Worm (Caenorhabditis elegans) whole organism, L3 larva: Measurements from ENCODE around the gene str-139.

Source experiments
- R02D3.7 ChIP-seq: fragments of 150-350 bp; optimal IDR thresholded peaks from 2 replicates; lab custom pipeline; 2014; ENCODE audit warnings: missing biosample characterization, missing genetic modification characterization
- ZK546.5 ChIP-seq: sonication (generic microtip); optimal IDR thresholded peaks from 2 replicates; lab custom pipeline; 2017; ENCODE audit warnings: missing biosample characterization, missing genetic modification characterization
- ama-1 ChIP-seq: fragments of 150-350 bp; optimal IDR thresholded peaks from 2 replicates; lab custom pipeline; 2018
- ceh-16 ChIP-seq: sonication (generic microtip); optimal IDR thresholded peaks from 2 replicates; lab custom pipeline; 2017; ENCODE audit warnings: missing biosample characterization, missing genetic modification characterization
- ceh-28 ChIP-seq: fragments of 150-350 bp; optimal IDR thresholded peaks from 2 replicates; lab custom pipeline; 2014; ENCODE audit warnings: missing biosample characterization, missing genetic modification reagents, missing genetic modification characterization
- ceh-9 ChIP-seq: sonication (generic microtip); optimal IDR thresholded peaks from 2 replicates; lab custom pipeline; 2018; ENCODE audit warnings: missing biosample characterization, missing genetic modification characterization
- daf-12 ChIP-seq: fragments of 150-350 bp; optimal IDR thresholded peaks from 2 replicates; lab custom pipeline; 2014; ENCODE audit warnings: missing biosample characterization, missing genetic modification reagents, missing genetic modification characterization
- egl-27 ChIP-seq: sonication (generic microtip); optimal IDR thresholded peaks from 4 replicates; lab custom pipeline; 2017; ENCODE audit warnings: missing biosample characterization, missing genetic modification reagents, missing genetic modification characterization
- elt-1 ChIP-seq: fragments of 150-350 bp; optimal IDR thresholded peaks from 2 replicates; lab custom pipeline; 2014; ENCODE audit warnings: missing biosample characterization, missing genetic modification characterization
- elt-2 ChIP-seq: sonication (generic microtip); optimal IDR thresholded peaks from 2 replicates; lab custom pipeline; 2016; ENCODE audit warnings: missing genetic modification reagents, mild to moderate bottlenecking, missing genetic modification characterization, missing compliant biosample characterization
- elt-3 ChIP-seq, 3 experiments: fragments of 150-350 bp in 1 of 3; sonication (generic microtip) in 2 of 3; optimal IDR thresholded peaks; 2 replicates in 2 of 3; 4 replicates in 1 of 3; lab custom pipeline; 2014 to 2017; ENCODE audit warnings: missing biosample characterization in 3 of 3, missing genetic modification characterization in 3 of 3
- fkh-10 ChIP-seq: sonication (generic microtip); optimal IDR thresholded peaks from 2 replicates; lab custom pipeline; 2017; ENCODE audit warnings: missing biosample characterization, missing genetic modification reagents, missing genetic modification characterization
- fkh-2 ChIP-seq: fragments of 150-350 bp; optimal IDR thresholded peaks from 2 replicates; lab custom pipeline; 2014; ENCODE audit warnings: missing biosample characterization, missing genetic modification reagents, missing genetic modification characterization
- fos-1 ChIP-seq: fragments of 150-350 bp; optimal IDR thresholded peaks from 2 replicates; lab custom pipeline; 2014; ENCODE audit warnings: missing biosample characterization, missing genetic modification characterization
- hmg-11 ChIP-seq: sonication (generic microtip); optimal IDR thresholded peaks from 2 replicates; lab custom pipeline; 2016; ENCODE audit warnings: missing genetic modification characterization, missing compliant biosample characterization
- lin-39 ChIP-seq: fragments of 150-350 bp; optimal IDR thresholded peaks from 2 replicates; lab custom pipeline; 2018; ENCODE audit warnings: missing biosample characterization, missing genetic modification reagents, missing genetic modification characterization
- lsy-12 ChIP-seq: sonication (generic microtip); optimal IDR thresholded peaks from 2 replicates; lab custom pipeline; 2016; ENCODE audit warnings: mild to moderate bottlenecking, missing genetic modification characterization, missing compliant biosample characterization
- mdl-1 ChIP-seq: fragments of 150-350 bp; optimal IDR thresholded peaks from 2 replicates; lab custom pipeline; 2014; ENCODE audit warnings: missing biosample characterization, missing genetic modification characterization
- nfya-1 ChIP-seq: sonication (generic microtip); optimal IDR thresholded peaks from 2 replicates; lab custom pipeline; 2017; ENCODE audit warnings: missing genetic modification characterization, mild to moderate bottlenecking, missing compliant biosample characterization, antibody characterized with exemption, moderate library complexity; ENCODE audit not compliant: insufficient read depth
- nhr-11 ChIP-seq: fragments of 150-350 bp; optimal IDR thresholded peaks from 2 replicates; lab custom pipeline; 2014; ENCODE audit warnings: missing biosample characterization, missing genetic modification characterization
- nhr-12 ChIP-seq: fragments of 150-350 bp; optimal IDR thresholded peaks from 2 replicates; lab custom pipeline; 2014; ENCODE audit warnings: missing biosample characterization, missing genetic modification characterization
- nhr-23 ChIP-seq: fragments of 150-350 bp; optimal IDR thresholded peaks from 2 replicates; lab custom pipeline; 2014; ENCODE audit warnings: missing biosample characterization, missing genetic modification reagents, missing genetic modification characterization
- nhr-25 ChIP-seq: sonication (generic microtip); optimal IDR thresholded peaks from 2 replicates; lab custom pipeline; 2017; ENCODE audit warnings: missing biosample characterization, missing genetic modification characterization
- nhr-28 ChIP-seq: fragments of 150-350 bp; optimal IDR thresholded peaks from 2 replicates; lab custom pipeline; 2014; ENCODE audit warnings: missing biosample characterization, missing genetic modification characterization
- nhr-43 ChIP-seq: sonication (generic microtip); optimal IDR thresholded peaks from 2 replicates; lab custom pipeline; 2016; ENCODE audit warnings: mild to moderate bottlenecking, missing genetic modification characterization, missing compliant biosample characterization; ENCODE audit not compliant: poor library complexity, severe bottlenecking
- nhr-67 ChIP-seq: fragments of 150-350 bp; optimal IDR thresholded peaks from 2 replicates; lab custom pipeline; 2014; ENCODE audit warnings: missing biosample characterization, missing genetic modification characterization
- nhr-76 ChIP-seq: fragments of 150-350 bp; sonication (generic microtip); optimal IDR thresholded peaks from 5 replicates; lab custom pipeline; 2014; ENCODE audit warnings: missing biosample characterization, missing genetic modification characterization
- nhr-77 ChIP-seq: fragments of 150-350 bp; optimal IDR thresholded peaks from 2 replicates; lab custom pipeline; 2014; ENCODE audit warnings: missing biosample characterization, missing genetic modification characterization
- pha-4 ChIP-seq: fragments of 150-350 bp; optimal IDR thresholded peaks from 2 replicates; lab custom pipeline; 2014; ENCODE audit warnings: missing biosample characterization, missing genetic modification reagents, missing genetic modification characterization
- pqm-1 ChIP-seq: fragments of 150-350 bp; optimal IDR thresholded peaks from 2 replicates; lab custom pipeline; 2017; ENCODE audit warnings: missing biosample characterization, missing genetic modification characterization, inconsistent platforms
- sea-2 ChIP-seq: fragments of 150-350 bp; sonication (generic microtip); optimal IDR thresholded peaks from 4 replicates; lab custom pipeline; 2014; ENCODE audit warnings: missing biosample characterization, missing genetic modification reagents, missing genetic modification characterization
- skn-1 ChIP-seq: fragments of 150-350 bp; optimal IDR thresholded peaks from 2 replicates; lab custom pipeline; 2014; ENCODE audit warnings: missing biosample characterization, missing genetic modification characterization
- snpc-4 ChIP-seq: fragments of 150-350 bp; optimal IDR thresholded peaks from 2 replicates; lab custom pipeline; 2014; ENCODE audit warnings: missing biosample characterization, missing genetic modification characterization
- tbx-2 ChIP-seq: sonication (generic microtip); optimal IDR thresholded peaks from 2 replicates; lab custom pipeline; 2016; ENCODE audit warnings: mild to moderate bottlenecking, missing genetic modification characterization, missing compliant biosample characterization
- unc-39 ChIP-seq: sonication (generic microtip); optimal IDR thresholded peaks from 4 replicates; lab custom pipeline; 2017; ENCODE audit warnings: missing biosample characterization, missing genetic modification characterization
- unc-62 ChIP-seq: fragments of 150-350 bp; sonication (generic microtip); optimal IDR thresholded peaks from 4 replicates; lab custom pipeline; 2014; ENCODE audit warnings: missing biosample characterization, missing genetic modification reagents, missing genetic modification characterization
- zag-1 ChIP-seq: fragments of 150-350 bp; optimal IDR thresholded peaks from 2 replicates; lab custom pipeline; 2014; ENCODE audit warnings: missing biosample characterization, missing genetic modification characterization
- ztf-11 ChIP-seq: fragments of 150-350 bp; optimal IDR thresholded peaks from 2 replicates; lab custom pipeline; 2014; ENCODE audit warnings: missing biosample characterization, missing genetic modification characterization
- ztf-4 ChIP-seq: fragments of 150-350 bp; optimal IDR thresholded peaks from 2 replicates; lab custom pipeline; 2014; ENCODE audit warnings: missing biosample characterization, missing genetic modification characterization

Gene str-139

DNA sequence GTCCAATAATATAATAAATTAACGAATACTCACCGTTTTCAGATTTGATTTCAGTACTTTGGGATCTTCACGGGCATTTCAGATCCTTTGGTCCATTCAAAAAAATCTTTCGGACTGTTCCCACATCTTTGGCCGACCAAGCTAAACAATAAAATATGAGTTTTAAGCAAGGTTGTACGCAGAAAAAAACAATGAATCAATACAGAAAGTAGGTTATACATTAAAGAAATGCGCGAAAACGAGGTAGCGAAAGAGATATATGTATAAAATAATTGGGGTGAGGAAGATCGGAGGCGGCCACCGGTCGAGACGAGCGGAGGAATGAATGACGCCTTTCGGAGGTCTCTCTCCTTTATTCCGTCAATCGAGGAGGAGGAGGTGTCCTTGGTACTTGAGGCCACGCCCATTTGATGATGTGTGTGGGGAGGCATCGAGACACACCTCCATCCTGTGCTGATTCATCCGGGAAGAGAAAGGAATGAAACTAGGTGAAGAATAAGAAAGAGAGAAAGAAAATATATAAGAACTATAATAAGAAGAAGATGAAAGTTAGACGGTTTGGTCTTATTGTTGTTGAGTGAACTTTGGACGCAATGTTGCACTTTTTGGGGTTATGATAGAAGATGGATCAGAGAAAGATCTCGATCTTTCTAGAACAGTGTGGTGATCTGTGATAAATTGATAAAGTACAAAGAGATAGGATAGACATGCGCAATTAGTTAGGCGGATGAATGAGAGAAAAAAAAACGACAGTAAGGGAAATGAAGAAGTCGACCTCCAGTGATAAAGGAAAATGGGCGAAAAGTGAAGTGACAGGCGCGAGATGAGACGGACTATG, 21.5 kb downstream of the str-139 start:
- TF ChIP-seq nhr-12 (tag; lab: Kevin White, UChicago) = no peak
- TF ChIP-seq fos-1 (tag; lab: Kevin White, UChicago) = peak; percentile 63
- TF ChIP-seq nhr-23 (tag; lab: Kevin White, UChicago) = peak; percentile 95
- TF ChIP-seq ztf-11 (tag; lab: Kevin White, UChicago) = no peak
- TF ChIP-seq egl-27 = no peak
- TF ChIP-seq skn-1 (tag; lab: Kevin White, UChicago) = no peak
- TF ChIP-seq ama-1 (lab: Kevin White, UChicago) = peak; percentile 84
- no peak for TF ChIP-seq ceh-28 (tag; lab: Kevin White, UChicago)
- TF ChIP-seq nfya-1 = no peak
- no peak for TF ChIP-seq elt-1 (tag; lab: Kevin White, UChicago)
- peak; percentile 64 for TF ChIP-seq nhr-25 (tag; lab: Kevin White, UChicago)
- peak in 1 of 3 experiments; percentile 13 for TF ChIP-seq elt-3 (tag; optimal IDR thresholded peaks at IDR 0.05; lab: Kevin White, UChicago)
- peak; percentile 94 for TF ChIP-seq nhr-43 (tag; lab: Kevin White, UChicago)
- TF ChIP-seq tbx-2 (tag; lab: Kevin White, UChicago) = peak; percentile 4
- TF ChIP-seq pqm-1 (tag; lab: Kevin White, UChicago) = no peak
- TF ChIP-seq lsy-12 (tag; lab: Kevin White, UChicago) = peak; percentile 25
- TF ChIP-seq, all 47 proteins: peak for 8

DNA sequence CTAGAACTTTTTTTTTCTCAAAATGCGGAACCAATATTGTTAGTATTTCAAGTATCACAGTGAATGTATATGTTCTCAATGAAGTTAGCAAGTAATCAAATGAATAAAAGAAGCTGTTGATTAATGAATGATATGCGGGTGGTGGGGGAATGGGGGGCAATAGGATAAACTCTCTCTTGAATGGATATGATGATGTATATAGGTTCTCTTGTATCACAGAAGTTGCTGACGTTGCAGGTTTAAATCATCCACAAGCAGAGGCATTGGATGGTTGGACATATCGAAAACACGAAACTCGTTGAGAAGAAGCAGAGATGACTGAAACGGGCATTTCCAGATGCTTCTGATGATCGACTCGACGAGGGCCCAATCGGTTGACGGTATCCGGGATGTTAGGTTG, 22.4 kb downstream of the str-139 start:
- TF ChIP-seq fkh-10 (GFP tag; lab: Kevin White, UChicago) = no peak
- no peak for TF ChIP-seq unc-62 (GFP tag; lab: Kevin White, UChicago)
- TF ChIP-seq ama-1 (lab: Kevin White, UChicago) = peak; percentile 86
- TF ChIP-seq snpc-4 (tag; lab: Kevin White, UChicago) = no peak
- TF ChIP-seq zag-1 (tag; lab: Kevin White, UChicago) = no peak
- TF ChIP-seq nhr-25 (tag; lab: Kevin White, UChicago) = peak; percentile 40
- TF ChIP-seq mdl-1 (tag; lab: Kevin White, UChicago) = no peak
- TF ChIP-seq ceh-9 (tag; lab: Kevin White, UChicago) = no peak
- no peak for TF ChIP-seq elt-2
- no peak for TF ChIP-seq hmg-11 (tag; lab: Kevin White, UChicago)

DNA sequence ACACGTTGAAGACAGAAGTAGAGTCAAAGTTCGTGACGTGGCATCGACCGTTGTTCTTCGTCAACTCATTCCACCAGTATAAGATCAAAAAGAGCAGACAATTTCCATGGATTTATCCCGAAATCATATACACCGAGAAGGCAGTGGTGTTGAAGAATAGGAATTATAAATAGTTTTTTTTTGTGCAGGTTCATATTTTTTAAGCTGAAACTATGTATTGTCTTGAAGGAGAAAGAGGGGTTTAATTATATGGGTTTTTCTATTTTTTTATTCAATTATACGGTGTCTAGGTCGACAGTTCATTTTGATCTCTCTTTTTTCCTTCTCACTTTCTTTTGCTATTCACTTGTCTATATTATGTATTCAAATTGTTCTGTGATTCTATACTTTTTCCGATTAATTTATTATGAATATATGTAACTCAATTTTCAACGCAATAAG, 22.9 kb downstream of the str-139 start:
- TF ChIP-seq R02D3.7 (no peak), nhr-12 (tag; lab: Kevin White, UChicago) (no peak), ztf-4 (tag; lab: Kevin White, UChicago) (no peak), nhr-43 (tag; lab: Kevin White, UChicago) (peak; percentile 85), egl-27 (no peak), nhr-28 (peak; percentile 24), elt-1 (tag; lab: Kevin White, UChicago) (no peak), lin-39 (tag; lab: Kevin White, UChicago) (no peak), ceh-28 (tag; lab: Kevin White, UChicago) (no peak), ceh-16 (peak; percentile 23), daf-12 (tag; lab: Kevin White, UChicago) (no peak), nhr-23 (tag; lab: Kevin White, UChicago) (peak; percentile 90), fos-1 (tag; lab: Kevin White, UChicago) (peak; percentile 72), nhr-67 (tag; lab: Kevin White, UChicago) (no peak), lsy-12 (tag; lab: Kevin White, UChicago) (peak; percentile 37), tbx-2 (tag; lab: Kevin White, UChicago) (peak; percentile 83), nhr-76 (tag; lab: Kevin White, UChicago) (no peak), unc-62 (GFP tag; lab: Kevin White, UChicago) (no peak), sea-2 (GFP tag; lab: Kevin White, UChicago) (no peak), elt-3 (tag; optimal IDR thresholded peaks at IDR 0.05; lab: Kevin White, UChicago) (peak in 1 of 3 experiments; percentile 4)

DNA sequence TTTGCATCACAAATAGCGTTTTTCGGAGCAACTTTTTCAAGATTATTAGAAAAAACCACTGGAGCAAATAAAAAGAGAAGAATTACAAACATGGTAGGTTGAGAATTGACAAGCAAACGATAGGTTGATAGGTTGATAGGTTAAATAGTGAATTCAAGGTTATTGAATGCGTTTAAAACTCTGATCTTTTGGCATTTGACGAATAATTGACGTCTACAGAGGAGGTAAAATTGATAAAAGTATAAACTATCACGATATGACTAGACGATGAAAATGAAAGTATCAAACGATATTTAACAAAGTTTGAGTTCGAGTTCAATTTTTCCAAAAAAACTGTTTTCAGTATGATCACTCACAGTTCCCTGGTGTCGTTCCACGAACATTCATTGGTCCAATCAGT, 26.0 kb downstream of the str-139 start, which contains the start of gene ZC513.14:
Gene ZC513.14, minus strand, starts transcription at position 101 of the 400 bp plus-strand sequence.
- no peak for TF ChIP-seq sea-2 (GFP tag; lab: Kevin White, UChicago)
- TF ChIP-seq nhr-76 (tag; lab: Kevin White, UChicago) = no peak
- no peak for TF ChIP-seq fkh-2 (tag; lab: Kevin White, UChicago)
- no peak for TF ChIP-seq lin-39 (tag; lab: Kevin White, UChicago)
- no peak for TF ChIP-seq elt-2
- TF ChIP-seq fkh-10 (GFP tag; lab: Kevin White, UChicago) = no peak
- no peak for TF ChIP-seq mdl-1 (tag; lab: Kevin White, UChicago)
- TF ChIP-seq unc-39 = no peak
- no peak for TF ChIP-seq egl-27
- no peak for TF ChIP-seq nhr-77 (tag; lab: Kevin White, UChicago)
- no peak for TF ChIP-seq nhr-12 (tag; lab: Kevin White, UChicago)
- TF ChIP-seq nfya-1 = no peak
- no peak for TF ChIP-seq nhr-25 (tag; lab: Kevin White, UChicago)
- TF ChIP-seq pha-4 (tag; lab: Kevin White, UChicago) = no peak
- TF ChIP-seq elt-1 (tag; lab: Kevin White, UChicago) = no peak
- no peak for TF ChIP-seq nhr-11 (tag; lab: Kevin White, UChicago)
- no peak for TF ChIP-seq ama-1 (lab: Kevin White, UChicago)
- no peak for TF ChIP-seq snpc-4 (tag; lab: Kevin White, UChicago)
- TF ChIP-seq ZK546.5 (tag; lab: Kevin White, UChicago) = no peak
